Fruit fly (Drosophila melanogaster) whole organism, embryonic: ENCODE data around the gene Patr-1.

Experiments used
- CG3281 ChIP-seq: fragments of 200-800 bp; sonication (Bioruptor generic); optimal IDR thresholded peaks from 3 replicates; lab custom pipeline; 2017; ENCODE audit warnings: missing biosample characterization, mild to moderate bottlenecking, missing genetic modification characterization
- Chrac-16 ChIP-seq: fragments of 200-800 bp; sonication (Bioruptor generic); optimal IDR thresholded peaks from 3 replicates; lab custom pipeline; 2016; ENCODE audit warnings: missing biosample characterization, missing genetic modification characterization
- Elba2 ChIP-seq: fragments of 200-800 bp; sonication (Bioruptor generic); optimal IDR thresholded peaks from 3 replicates; lab custom pipeline; 2016; ENCODE audit warnings: missing biosample characterization, missing genetic modification characterization

dm6 chr3R:17052465-17053149 lies 9.2 kb downstream of the Patr-1 start:
- no peak for TF ChIP-seq Elba2 (GFP tag; lab: Kevin White, UChicago)
- no peak for TF ChIP-seq CG3281
- peak; percentile 48 for TF ChIP-seq Chrac-16
